Fruit fly (Drosophila melanogaster) whole organism, embryonic: ENCODE results near the gene ZnT63C.

Source experiments
- Bgb ChIP-seq: fragments of 200-800 bp; sonication (Bioruptor generic); IDR thresholded peaks from 2 replicates; pipeline ENCODE4 v1.3.6; 2022; ENCODE audit warnings: missing biosample characterization, missing genetic modification characterization; ENCODE audit not compliant: partially characterized antibody
- Blimp-1 ChIP-seq: fragments of 200-800 bp; sonication (Bioruptor generic); optimal IDR thresholded peaks from 3 replicates; lab custom pipeline; 2018; ENCODE audit warnings: missing biosample characterization, missing genetic modification characterization, mild to moderate bottlenecking, moderate library complexity, missing genetic modification reagents
- CG10267 ChIP-seq: fragments of 200-800 bp; sonication (Bioruptor generic); optimal IDR thresholded peaks from 2 replicates; lab custom pipeline; 2018; ENCODE audit warnings: missing biosample characterization, mild to moderate bottlenecking, missing genetic modification characterization, moderate library complexity
- CG10366 ChIP-seq: fragments of 200-800 bp; sonication (Bioruptor generic); IDR thresholded peaks from 2 replicates; pipeline ENCODE4 v1.3.6; 2022; ENCODE audit warnings: missing biosample characterization, missing genetic modification characterization
- CG11504 ChIP-seq: fragments of 200-800 bp; sonication (Bioruptor generic); optimal IDR thresholded peaks from 3 replicates; lab custom pipeline; 2019; ENCODE audit warnings: missing biosample characterization, mild to moderate bottlenecking, missing genetic modification characterization, moderate library complexity
- CG13123 ChIP-seq: fragments of 200-800 bp; sonication (Bioruptor generic); optimal IDR thresholded peaks from 2 replicates; lab custom pipeline; 2016; ENCODE audit warnings: missing biosample characterization, missing genetic modification characterization
- CG15269 ChIP-seq: fragments of 200-800 bp; sonication (Bioruptor generic); optimal IDR thresholded peaks from 2 replicates; lab custom pipeline; 2018; ENCODE audit warnings: missing biosample characterization, mild to moderate bottlenecking, missing genetic modification characterization, moderate library complexity
- CG18262 ChIP-seq: fragments of 200-800 bp; optimal IDR thresholded peaks from 3 replicates; lab custom pipeline; 2019; ENCODE audit warnings: missing biosample characterization, mild to moderate bottlenecking, missing genetic modification characterization, moderate library complexity
- CG2712 ChIP-seq: fragments of 200-800 bp; optimal IDR thresholded peaks from 3 replicates; lab custom pipeline; 2019; ENCODE audit warnings: missing biosample characterization, mild to moderate bottlenecking, missing genetic modification characterization, moderate library complexity
- CG32767 ChIP-seq: fragments of 200-800 bp; sonication (Bioruptor generic); IDR thresholded peaks from 2 replicates; pipeline ENCODE4 v1.3.6; 2022; ENCODE audit warnings: missing biosample characterization, missing genetic modification characterization
- CG3847 ChIP-seq: fragments of 200-800 bp; sonication (Bioruptor generic); IDR thresholded peaks from 2 replicates; pipeline ENCODE4 v1.3.6; 2022; ENCODE audit warnings: missing biosample characterization, missing genetic modification characterization
- CG8089 ChIP-seq: fragments of 200-800 bp; sonication (Bioruptor generic); optimal IDR thresholded peaks from 3 replicates; lab custom pipeline; 2016; ENCODE audit warnings: missing biosample characterization, missing genetic modification characterization
- CG8281 ChIP-seq: fragments of 200-800 bp; sonication (Bioruptor generic); optimal IDR thresholded peaks from 2 replicates; lab custom pipeline; 2018; ENCODE audit warnings: missing biosample characterization, mild to moderate bottlenecking, missing genetic modification characterization, moderate library complexity
- CG9437 ChIP-seq: fragments of 200-800 bp; sonication (Bioruptor generic); optimal IDR thresholded peaks from 2 replicates; lab custom pipeline; 2018; ENCODE audit warnings: missing biosample characterization, mild to moderate bottlenecking, missing genetic modification characterization
- CoRest ChIP-seq: fragments of 200-800 bp; sonication (Bioruptor generic); optimal IDR thresholded peaks from 3 replicates; lab custom pipeline; 2018; ENCODE audit warnings: missing biosample characterization, mild to moderate bottlenecking, missing genetic modification characterization, moderate library complexity
- Drgx ChIP-seq: fragments of 200-800 bp; sonication (Bioruptor generic); IDR thresholded peaks from 2 replicates; pipeline ENCODE4 v1.3.6; 2022; ENCODE audit warnings: missing biosample characterization, missing genetic modification characterization
- GATAe ChIP-seq: fragments of 200-800 bp; sonication (Bioruptor generic); conservative IDR thresholded peaks from 2 replicates; pipeline ENCODE4 v1.3.6; 2022; ENCODE audit warnings: missing biosample characterization, missing genetic modification characterization
- H15 ChIP-seq: fragments of 200-800 bp; sonication (Bioruptor generic); IDR thresholded peaks from 3 replicates; pipeline ENCODE4 v1.3.6; 2022; ENCODE audit warnings: missing biosample characterization, missing genetic modification characterization
- MBD-R2 ChIP-seq: fragments of 200-800 bp; sonication (Bioruptor generic); IDR thresholded peaks from 2 replicates; pipeline ENCODE4 v1.3.6; 2022; ENCODE audit warnings: missing biosample characterization, missing genetic modification characterization
- Med ChIP-seq: fragments of 200-800 bp; sonication (Bioruptor generic); peaks from one replicate; lab custom pipeline; 2016; ENCODE audit warnings: missing biosample characterization, missing genetic modification characterization, mild to moderate bottlenecking, inconsistent platforms, moderate library complexity
- Meics ChIP-seq: fragments of 200-800 bp; sonication (Bioruptor generic); optimal IDR thresholded peaks from 2 replicates; lab custom pipeline; 2017; ENCODE audit warnings: missing biosample characterization, mild to moderate bottlenecking, missing genetic modification characterization
- Optix ChIP-seq: fragments of 200-800 bp; sonication (Bioruptor generic); IDR thresholded peaks from 3 replicates; pipeline ENCODE4 v1.3.6; 2022; ENCODE audit warnings: missing biosample characterization, missing genetic modification characterization
- Pdp1 ChIP-seq, 2 experiments: fragments of 200-800 bp; sonication (Bioruptor generic); optimal IDR thresholded peaks; 3 replicates each; lab custom pipeline; 2016; ENCODE audit warnings: missing biosample characterization in 2 of 2, missing genetic modification characterization in 2 of 2, mild to moderate bottlenecking in 1 of 2, moderate library complexity in 1 of 2
- Stat92E ChIP-seq, 3 experiments: fragments of >200 bp in 2 of 3; fragments of 200-800 bp in 1 of 3; sonication (Bioruptor generic) in 1 of 3; optimal IDR thresholded peaks; 2 replicates each; lab custom pipeline; 2017 to 2019; ENCODE audit warnings: missing biosample characterization in 3 of 3, missing genetic modification characterization in 3 of 3, mild to moderate bottlenecking in 1 of 3, moderate library complexity in 1 of 3
- Vsx1 ChIP-seq: fragments of 200-800 bp; sonication (Bioruptor generic); optimal IDR thresholded peaks from 2 replicates; lab custom pipeline; 2017; ENCODE audit warnings: missing biosample characterization, mild to moderate bottlenecking, missing genetic modification characterization, missing genetic modification reagents
- ato ChIP-seq: fragments of 200-800 bp; sonication (Bioruptor generic); IDR thresholded peaks from 2 replicates; pipeline ENCODE4 v1.3.6; 2022; ENCODE audit warnings: missing biosample characterization, missing genetic modification characterization; ENCODE audit not compliant: partially characterized antibody
- bbx ChIP-seq: fragments of 200-800 bp; sonication (Bioruptor generic); IDR thresholded peaks from 2 replicates; pipeline ENCODE4 v1.3.6; 2022; ENCODE audit warnings: missing biosample characterization, missing genetic modification characterization; ENCODE audit not compliant: partially characterized antibody
- bsh ChIP-seq, 2 experiments: fragments of 200-800 bp; sonication (Bioruptor generic); optimal IDR thresholded peaks; 2 replicates each; lab custom pipeline; 2017 to 2018; ENCODE audit warnings: mild to moderate bottlenecking in 2 of 2, missing biosample characterization in 2 of 2, missing genetic modification characterization in 2 of 2, moderate library complexity in 1 of 2
- chm ChIP-seq: fragments of 200-800 bp; sonication (Bioruptor generic); IDR thresholded peaks from 2 replicates; pipeline ENCODE4 v1.3.6; 2022; ENCODE audit warnings: missing biosample characterization, missing genetic modification characterization
- ci ChIP-seq: fragments of 200-800 bp; sonication (Bioruptor generic); IDR thresholded peaks from 3 replicates; pipeline ENCODE4 v1.3.6; 2022; ENCODE audit warnings: missing biosample characterization, missing genetic modification characterization
- corto ChIP-seq: fragments of 200-800 bp; sonication (Bioruptor generic); optimal IDR thresholded peaks from 2 replicates; lab custom pipeline; 2016; ENCODE audit warnings: missing biosample characterization, mild to moderate bottlenecking, missing genetic modification characterization, moderate library complexity
- crp ChIP-seq, 2 experiments: fragments of 200-800 bp; sonication (Bioruptor generic); optimal IDR thresholded peaks; 2 replicates in 1 of 2; 3 replicates in 1 of 2; lab custom pipeline; 2017; ENCODE audit warnings: missing biosample characterization in 2 of 2, missing genetic modification characterization in 2 of 2, mild to moderate bottlenecking in 1 of 2, moderate library complexity in 1 of 2
- dan ChIP-seq: fragments of 200-800 bp; sonication (Bioruptor generic); IDR thresholded peaks from 2 replicates; pipeline ENCODE4 v1.3.6; 2022; ENCODE audit warnings: missing biosample characterization, missing genetic modification characterization
- disco-r ChIP-seq: fragments of 200-800 bp; sonication (Bioruptor generic); optimal IDR thresholded peaks from 2 replicates; lab custom pipeline; 2016; ENCODE audit warnings: missing biosample characterization, missing genetic modification characterization
- dmrt99B ChIP-seq: fragments of 200-800 bp; sonication (Bioruptor generic); optimal IDR thresholded peaks from 2 replicates; lab custom pipeline; 2018; ENCODE audit warnings: missing biosample characterization, mild to moderate bottlenecking, missing genetic modification characterization, moderate library complexity
- gsb-n ChIP-seq: fragments of 200-800 bp; sonication (Bioruptor generic); optimal IDR thresholded peaks from 3 replicates; lab custom pipeline; 2018; ENCODE audit warnings: missing biosample characterization, mild to moderate bottlenecking, missing genetic modification characterization
- mam ChIP-seq: fragments of 200-800 bp; sonication (Bioruptor generic); optimal IDR thresholded peaks from 3 replicates; lab custom pipeline; 2016; ENCODE audit warnings: missing biosample characterization, missing genetic modification characterization
- nmo ChIP-seq: fragments of 200-800 bp; sonication (Bioruptor generic); optimal IDR thresholded peaks from 2 replicates; lab custom pipeline; 2018; ENCODE audit warnings: missing biosample characterization, mild to moderate bottlenecking, missing genetic modification characterization, moderate library complexity
- phol ChIP-seq: fragments of 200-800 bp; sonication (Bioruptor generic); optimal IDR thresholded peaks from 3 replicates; lab custom pipeline; 2018; ENCODE audit warnings: missing biosample characterization, mild to moderate bottlenecking, missing genetic modification characterization, moderate library complexity
- pita ChIP-seq: fragments of 200-800 bp; sonication (Bioruptor generic); optimal IDR thresholded peaks from 2 replicates; lab custom pipeline; 2017; ENCODE audit warnings: missing biosample characterization, mild to moderate bottlenecking, missing genetic modification characterization
- repo ChIP-seq: fragments of 200-800 bp; sonication (Bioruptor generic); optimal IDR thresholded peaks from 2 replicates; lab custom pipeline; 2016; ENCODE audit warnings: missing biosample characterization, missing genetic modification characterization
- sens ChIP-seq: fragments of 200-800 bp; sonication (Bioruptor generic); peaks from one replicate; lab custom pipeline; 2016; ENCODE audit warnings: missing biosample characterization, missing genetic modification characterization
- sisA ChIP-seq: fragments of 200-800 bp; sonication (Bioruptor generic); IDR thresholded peaks from 2 replicates; pipeline ENCODE4 v1.3.6; 2022; ENCODE audit warnings: missing biosample characterization, missing genetic modification characterization
- unpg ChIP-seq: fragments of 200-800 bp; sonication (Bioruptor generic); optimal IDR thresholded peaks from 3 replicates; lab custom pipeline; 2018; ENCODE audit warnings: missing biosample characterization, mild to moderate bottlenecking, missing genetic modification characterization, moderate library complexity
- zf30C ChIP-seq: fragments of 200-800 bp; sonication (Bioruptor generic); optimal IDR thresholded peaks from 3 replicates; lab custom pipeline; 2018; ENCODE audit warnings: missing biosample characterization, mild to moderate bottlenecking, missing genetic modification characterization

Gene ZnT63C

dm6 chr3L:3343260-3343659 is 39.8 kb downstream of the ZnT63C start (continued):
- TF ChIP-seq CG32767 (GFP tag; lab: Robert Waterston, UW) (no peak), CG10267 (tag; lab: Kevin White, UChicago) (peak; percentile 5), CG15269 (tag; lab: Kevin White, UChicago) (peak; percentile 39), Vsx1 (GFP tag; lab: Kevin White, UChicago) (no peak), CG11504 (tag; lab: Kevin White, UChicago) (peak; percentile 44), Bgb (no peak), zf30C (GFP tag; lab: Kevin White, UChicago) (no peak), ato (GFP tag; lab: Robert Waterston, UW) (no peak), CoRest (tag; lab: Kevin White, UChicago) (peak; percentile 17), disco-r (GFP tag; lab: Kevin White, UChicago) (no peak), Blimp-1 (GFP tag; lab: Kevin White, UChicago) (peak; percentile 7), CG2712 (tag; lab: Kevin White, UChicago) (peak; percentile 5), repo (GFP tag; lab: Kevin White, UChicago) (no peak), ci (GFP tag; lab: Robert Waterston, UW) (no peak), Optix (GFP tag; lab: Robert Waterston, UW) (no peak), GATAe (GFP tag; lab: Robert Waterston, UW) (no peak), crp (GFP tag; optimal IDR thresholded peaks at IDR 0.05; lab: Kevin White, UChicago) (no peak), CG9437 (GFP tag; lab: Kevin White, UChicago) (peak; percentile 1), chm (GFP tag; lab: Robert Waterston, UW) (no peak), nmo (GFP tag; lab: Kevin White, UChicago) (peak; percentile 17), Drgx (GFP tag; lab: Robert Waterston, UW) (no peak), H15 (GFP tag; lab: Robert Waterston, UW) (no peak), bbx (GFP tag; lab: Robert Waterston, UW) (no peak), phol (tag; lab: Kevin White, UChicago) (peak; percentile 13), Stat92E (GFP tag; optimal IDR thresholded peaks at IDR 0.05; lab: Kevin White, UChicago) (no peak), bsh (GFP tag; optimal IDR thresholded peaks at IDR 0.05; lab: Kevin White, UChicago) (peak in 1 of 2 experiments; percentile 10), unpg (GFP tag; lab: Kevin White, UChicago) (peak; percentile 23), CG13123 (no peak), mam (GFP tag; lab: Kevin White, UChicago) (no peak), dmrt99B (tag; lab: Kevin White, UChicago) (peak; percentile 5), CG8281 (tag; lab: Kevin White, UChicago) (no peak), CG18262 (tag; lab: Kevin White, UChicago) (peak; percentile 15), CG10366 (GFP tag; lab: Robert Waterston, UW) (no peak), Meics (peak; percentile 4), corto (GFP tag; lab: Kevin White, UChicago) (no peak), CG8089 (GFP tag; lab: Kevin White, UChicago) (no peak)

- peak; percentile 40 for TF ChIP-seq Med (GFP tag; lab: Kevin White, UChicago)
- no peak for TF ChIP-seq dan
- no peak for TF ChIP-seq MBD-R2
- TF ChIP-seq pita (GFP tag; lab: Kevin White, UChicago): no peak
- TF ChIP-seq sisA (GFP tag; lab: Robert Waterston, UW): no peak
- TF ChIP-seq Pdp1 (GFP tag; optimal IDR thresholded peaks at IDR 0.05; lab: Kevin White, UChicago): peak in 1 of 2 experiments; percentile 87
- peak; percentile 41 for TF ChIP-seq sens (GFP tag; lab: Kevin White, UChicago)
- no peak for TF ChIP-seq CG3847 (GFP tag; lab: Robert Waterston, UW)
- TF ChIP-seq gsb-n (tag; lab: Kevin White, UChicago): no peak
Measured at dm6 chr3L:3344528-3344927, 41.0 kb downstream of the ZnT63C start.
